Worm (Caenorhabditis elegans) whole organism, L2 larva: ENCODE measurements around the gene mps-2.

Experiments used
- C34F6.9 ChIP-seq: fragments of 150-350 bp; optimal IDR thresholded peaks from 2 replicates; lab custom pipeline; 2014; ENCODE audit warnings: missing biosample characterization, missing genetic modification characterization
- F13H6.1 ChIP-seq: sonication (generic microtip); optimal IDR thresholded peaks from 2 replicates; lab custom pipeline; 2016; ENCODE audit warnings: missing genetic modification characterization, missing compliant biosample characterization
- R02D3.7 ChIP-seq: fragments of 150-350 bp; optimal IDR thresholded peaks from 2 replicates; lab custom pipeline; 2014; ENCODE audit warnings: missing biosample characterization, missing genetic modification characterization
- ZK546.5 ChIP-seq: sonication (generic microtip); optimal IDR thresholded peaks from 2 replicates; lab custom pipeline; 2017; ENCODE audit warnings: missing biosample characterization, missing genetic modification characterization
- aly-2 ChIP-seq: fragments of 150-350 bp; optimal IDR thresholded peaks from 2 replicates; lab custom pipeline; 2014; ENCODE audit warnings: missing biosample characterization, missing genetic modification characterization
- ama-1 ChIP-seq: fragments of 150-350 bp; optimal IDR thresholded peaks from 2 replicates; lab custom pipeline; 2018; ENCODE audit warnings: inconsistent platforms
- lin-11 ChIP-seq: fragments of 150-350 bp; sonication (generic microtip); optimal IDR thresholded peaks from 2 replicates; lab custom pipeline; 2014; ENCODE audit warnings: missing biosample characterization, missing genetic modification characterization, inconsistent platforms, mixed read lengths
- lin-39 ChIP-seq: fragments of 150-350 bp; optimal IDR thresholded peaks from 2 replicates; lab custom pipeline; 2014; ENCODE audit warnings: missing biosample characterization, missing genetic modification reagents, missing genetic modification characterization
- unc-62 ChIP-seq: fragments of 150-350 bp; optimal IDR thresholded peaks from 2 replicates; lab custom pipeline; 2014; ENCODE audit warnings: missing biosample characterization, missing genetic modification reagents, missing genetic modification characterization
- zag-1 ChIP-seq: fragments of 150-350 bp; optimal IDR thresholded peaks from 2 replicates; lab custom pipeline; 2014; ENCODE audit warnings: missing biosample characterization, missing genetic modification characterization
- ztf-11 ChIP-seq: sonication (generic microtip); optimal IDR thresholded peaks from 2 replicates; lab custom pipeline; 2017; ENCODE audit warnings: missing biosample characterization, missing genetic modification characterization

- TF ChIP-seq lin-39 (tag; lab: Kevin White, UChicago) (no peak), R02D3.7 (tag; lab: Kevin White, UChicago) (no peak), aly-2 (tag; lab: Kevin White, UChicago) (no peak), C34F6.9 (tag; lab: Kevin White, UChicago) (no peak), ZK546.5 (no peak), unc-62 (GFP tag; lab: Kevin White, UChicago) (no peak), F13H6.1 (tag; lab: Kevin White, UChicago) (no peak), ztf-11 (no peak), zag-1 (tag; lab: Kevin White, UChicago) (no peak), ama-1 (no peak), lin-11 (tag; lab: Kevin White, UChicago) (no peak)
Observed at ce11 chrII:286551-286724, 25.6 kb downstream of the mps-2 start, which contains the start of gene misc-1.
